Worm (Caenorhabditis elegans) whole organism, young adult: Measurements from ENCODE around the gene col-79.

Experiments
- B0035.1 ChIP-seq: sonication (generic microtip); optimal IDR thresholded peaks from 2 replicates; lab custom pipeline; 2016; ENCODE audit warnings: missing genetic modification characterization, mild to moderate bottlenecking, missing compliant biosample characterization, missing genotype, missing genetic modification reagents
- B0261.1 ChIP-seq: sonication (generic microtip); optimal IDR thresholded peaks from 2 replicates; lab custom pipeline; 2016; ENCODE audit warnings: mild to moderate bottlenecking, missing genetic modification characterization, moderate library complexity, missing compliant biosample characterization
- B0336.3 ChIP-seq: fragments of 200-800 bp; sonication (Bioruptor generic); IDR thresholded peaks from 2 replicates; pipeline ENCODE4 v1.3.6; 2022; ENCODE audit warnings: missing genetic modification characterization, missing compliant biosample characterization
- C06A6.2 ChIP-seq: fragments of 200-800 bp; sonication (Bioruptor generic); conservative IDR thresholded peaks from 2 replicates; pipeline ENCODE4 v1.3.6; 2022; ENCODE audit warnings: missing genetic modification characterization, missing compliant biosample characterization
- F22D6.2 ChIP-seq: sonication (generic microtip); optimal IDR thresholded peaks from 2 replicates; lab custom pipeline; 2016; ENCODE audit warnings: mild to moderate bottlenecking, missing genetic modification characterization, missing compliant biosample characterization
- F33H1.4 ChIP-seq: fragments of 200-800 bp; sonication (Bioruptor generic); IDR thresholded peaks from 2 replicates; pipeline ENCODE4 v1.3.6; 2022; ENCODE audit warnings: missing genetic modification reagents, missing genetic modification characterization, missing compliant biosample characterization
- F39B2.1 ChIP-seq: fragments of 200-800 bp; sonication (Bioruptor generic); IDR thresholded peaks from 2 replicates; pipeline ENCODE4 v1.3.6; 2022; ENCODE audit warnings: missing genetic modification reagents, missing genetic modification characterization, missing compliant biosample characterization
- F57C9.4 ChIP-seq: sonication (generic microtip); optimal IDR thresholded peaks from 2 replicates; lab custom pipeline; 2017; ENCODE audit warnings: mild to moderate bottlenecking, missing genetic modification characterization, missing compliant biosample characterization
- Y53F4B.3 ChIP-seq: fragments of 200-800 bp; sonication (Bioruptor generic); IDR thresholded peaks from 2 replicates; pipeline ENCODE4 v1.3.6; 2022; ENCODE audit warnings: missing genetic modification reagents, missing genetic modification characterization, missing compliant biosample characterization
- atf-7 ChIP-seq: sonication (generic microtip); optimal IDR thresholded peaks from 2 replicates; lab custom pipeline; 2017; ENCODE audit warnings: mild to moderate bottlenecking, missing genetic modification characterization, missing compliant biosample characterization
- athp-1 ChIP-seq: sonication (generic microtip); optimal IDR thresholded peaks from 2 replicates; lab custom pipeline; 2017; ENCODE audit warnings: mild to moderate bottlenecking, missing genetic modification characterization, missing compliant biosample characterization
- bed-2 ChIP-seq: fragments of 200-800 bp; sonication (Bioruptor generic); IDR thresholded peaks from 2 replicates; pipeline ENCODE4 v1.3.6; 2022; ENCODE audit warnings: missing genetic modification reagents, missing genetic modification characterization, missing compliant biosample characterization
- ccch-3 ChIP-seq: fragments of 200-800 bp; sonication (Bioruptor generic); optimal IDR thresholded peaks from 2 replicates; lab custom pipeline; 2018; ENCODE audit warnings: mild to moderate bottlenecking, missing genetic modification characterization, missing compliant biosample characterization
- cebp-1 ChIP-seq, 2 experiments: fragments of 200-800 bp in 1 of 2; sonication (Bioruptor generic) in 1 of 2; sonication (generic microtip) in 1 of 2; IDR thresholded peaks in 1 of 2; optimal IDR thresholded peaks in 1 of 2; 2 replicates each; pipeline versions ENCODE4 v1.3.6 to Lab custom; 2017 to 2022; ENCODE audit warnings: missing compliant biosample characterization in 2 of 2, missing genetic modification characterization in 2 of 2, mild to moderate bottlenecking in 1 of 2, missing genetic modification reagents in 1 of 2, moderate library complexity in 1 of 2
- ceh-27 ChIP-seq: fragments of 200-800 bp; sonication (Bioruptor generic); optimal IDR thresholded peaks from 2 replicates; lab custom pipeline; 2018; ENCODE audit warnings: mild to moderate bottlenecking, missing genetic modification characterization, moderate library complexity, missing compliant biosample characterization
- dox-1 ChIP-seq: fragments of 200-800 bp; sonication (Bioruptor generic); IDR thresholded peaks from 2 replicates; pipeline ENCODE4 v1.3.6; 2022; ENCODE audit warnings: missing genetic modification reagents, missing genetic modification characterization, missing compliant biosample characterization
- dpff-1 ChIP-seq: sonication (generic microtip); optimal IDR thresholded peaks from 2 replicates; lab custom pipeline; 2017; ENCODE audit warnings: mild to moderate bottlenecking, missing genetic modification characterization, missing compliant biosample characterization
- egrh-3 ChIP-seq: fragments of 200-800 bp; sonication (Bioruptor generic); IDR thresholded peaks from 2 replicates; pipeline ENCODE4 v1.3.6; 2022; ENCODE audit warnings: missing genetic modification reagents, missing genetic modification characterization, missing compliant biosample characterization
- fkh-3 ChIP-seq: sonication (generic microtip); optimal IDR thresholded peaks from 2 replicates; lab custom pipeline; 2016; ENCODE audit warnings: mild to moderate bottlenecking, missing genetic modification characterization, missing compliant biosample characterization
- hrde-1 ChIP-seq: sonication (generic microtip); optimal IDR thresholded peaks from 2 replicates; lab custom pipeline; 2016; ENCODE audit warnings: missing genetic modification characterization, mild to moderate bottlenecking, missing compliant biosample characterization, moderate library complexity, missing genotype, missing genetic modification reagents, borderline replicate concordance
- hsf-1 ChIP-seq: fragments of 200-800 bp; sonication (Bioruptor generic); IDR thresholded peaks from 2 replicates; pipeline ENCODE4 v1.3.6; 2022; ENCODE audit warnings: missing genetic modification reagents, missing genetic modification characterization, missing compliant biosample characterization
- lag-1 ChIP-seq: fragments of 200-800 bp; sonication (Bioruptor generic); IDR thresholded peaks from 2 replicates; pipeline ENCODE4 v1.3.6; 2022; ENCODE audit warnings: missing genetic modification reagents, missing genetic modification characterization, missing compliant biosample characterization
- lin-26 ChIP-seq: fragments of 200-800 bp; sonication (Bioruptor generic); IDR thresholded peaks from 2 replicates; pipeline ENCODE4 v1.3.6; 2022; ENCODE audit warnings: missing genetic modification reagents, missing genetic modification characterization, missing compliant biosample characterization
- lin-40 ChIP-seq: sonication (generic microtip); optimal IDR thresholded peaks from 2 replicates; lab custom pipeline; 2016; ENCODE audit warnings: missing genetic modification characterization, mild to moderate bottlenecking, missing compliant biosample characterization, missing genotype, missing genetic modification reagents
- madf-10 ChIP-seq: sonication (generic microtip); optimal IDR thresholded peaks from 2 replicates; lab custom pipeline; 2016; ENCODE audit warnings: mild to moderate bottlenecking, missing genetic modification characterization, missing compliant biosample characterization
- madf-6 ChIP-seq: fragments of 200-800 bp; sonication (Bioruptor generic); IDR thresholded peaks from 2 replicates; pipeline ENCODE4 v1.3.6; 2022; ENCODE audit warnings: missing genetic modification reagents, missing genetic modification characterization, missing compliant biosample characterization
- nhr-27 ChIP-seq: fragments of 200-800 bp; sonication (Bioruptor generic); optimal IDR thresholded peaks from 2 replicates; lab custom pipeline; 2018; ENCODE audit warnings: mild to moderate bottlenecking, missing genetic modification characterization, moderate library complexity, missing compliant biosample characterization
- nhr-90 ChIP-seq: sonication (generic microtip); optimal IDR thresholded peaks from 2 replicates; lab custom pipeline; 2016; ENCODE audit warnings: missing genotype, mild to moderate bottlenecking, missing genetic modification characterization, missing compliant biosample characterization
- pbrm-1 ChIP-seq: fragments of 200-800 bp; sonication (Bioruptor generic); IDR thresholded peaks from 2 replicates; pipeline ENCODE4 v1.3.6; 2022; ENCODE audit warnings: missing genetic modification reagents, missing genetic modification characterization, missing compliant biosample characterization
- rec-8 ChIP-seq, 2 experiments: sonication (generic microtip); optimal IDR thresholded peaks; 2 replicates each; lab custom pipeline; 2016; ENCODE audit warnings: mild to moderate bottlenecking in 2 of 2, missing genetic modification characterization in 2 of 2, missing genetic modification reagents in 2 of 2, missing genotype in 2 of 2, missing biosample characterization in 1 of 2, missing compliant biosample characterization in 1 of 2, moderate library complexity in 1 of 2
- snpc-1.3 ChIP-seq: sonication (generic microtip); optimal IDR thresholded peaks from 2 replicates; lab custom pipeline; 2017; ENCODE audit warnings: missing genetic modification characterization, mild to moderate bottlenecking, missing compliant biosample characterization, antibody characterized with exemption, moderate library complexity, missing genotype, missing genetic modification reagents; ENCODE audit not compliant: insufficient read depth
- snpc-4 ChIP-seq, 5 experiments: fragments of 150-350 bp in 1 of 5; sonication (generic microtip) in 4 of 5; optimal IDR thresholded peaks; 2 replicates each; lab custom pipeline; 2014 to 2018; ENCODE audit warnings: missing genetic modification characterization in 5 of 5, missing biosample characterization in 3 of 5, antibody characterized with exemption in 2 of 5, mild to moderate bottlenecking in 2 of 5, missing compliant biosample characterization in 2 of 5, missing genotype in 2 of 5, moderate library complexity in 2 of 5, missing genetic modification reagents in 1 of 5
- tlf-1 ChIP-seq: fragments of 200-800 bp; sonication (Bioruptor generic); optimal IDR thresholded peaks from 2 replicates; lab custom pipeline; 2018; ENCODE audit warnings: mild to moderate bottlenecking, missing genetic modification characterization, missing compliant biosample characterization
- unc-130 ChIP-seq: sonication (generic microtip); optimal IDR thresholded peaks from 2 replicates; lab custom pipeline; 2016; ENCODE audit warnings: missing genetic modification reagents, missing genetic modification characterization, missing compliant biosample characterization
- zfh-2 ChIP-seq: fragments of 200-800 bp; sonication (Bioruptor generic); conservative IDR thresholded peaks from 2 replicates; pipeline ENCODE4 v1.3.6; 2022; ENCODE audit warnings: missing genetic modification reagents, missing genetic modification characterization, missing compliant biosample characterization
- ztf-18 ChIP-seq: sonication (generic microtip); optimal IDR thresholded peaks from 2 replicates; lab custom pipeline; 2016; ENCODE audit warnings: missing genotype, mild to moderate bottlenecking, missing genetic modification characterization, missing compliant biosample characterization
- ztf-26 ChIP-seq: sonication (generic microtip); optimal IDR thresholded peaks from 2 replicates; lab custom pipeline; 2017; ENCODE audit warnings: missing genetic modification characterization, missing compliant biosample characterization
- ztf-6 ChIP-seq: fragments of 200-800 bp; sonication (Bioruptor generic); IDR thresholded peaks from 2 replicates; pipeline ENCODE4 v1.3.6; 2022; ENCODE audit warnings: missing genetic modification reagents, missing genetic modification characterization, missing compliant biosample characterization

The col-79 gene

ce11 chrII:10707439-10708096, 4.2 kb downstream of the col-79 start:
- TF ChIP-seq nhr-27 (tag; lab: Kevin White, UChicago) = no peak
- no peak for TF ChIP-seq F33H1.4 (GFP tag; lab: Robert Waterston, UW)
- TF ChIP-seq F39B2.1 (GFP tag; lab: Robert Waterston, UW) = no peak
- TF ChIP-seq rec-8 (tag; optimal IDR thresholded peaks at IDR 0.05; lab: Kevin White, UChicago) = no peak
- TF ChIP-seq bed-2 = no peak
- TF ChIP-seq F22D6.2 (tag; lab: Kevin White, UChicago) = no peak
- no peak for TF ChIP-seq lag-1
- no peak for TF ChIP-seq atf-7
- no peak for TF ChIP-seq athp-1 (tag; lab: Kevin White, UChicago)
- peak; percentile 4 for TF ChIP-seq ztf-18 (tag; lab: Kevin White, UChicago)
- TF ChIP-seq fkh-3 (tag; lab: Kevin White, UChicago) = no peak
- TF ChIP-seq B0261.1 = no peak
- no peak for TF ChIP-seq Y53F4B.3 (GFP tag; lab: Robert Waterston, UW)
- TF ChIP-seq egrh-3 = peak; percentile 91
- peak; percentile 88 for TF ChIP-seq zfh-2
- no peak for TF ChIP-seq madf-6 (GFP tag; lab: Robert Waterston, UW)
- no peak for TF ChIP-seq F57C9.4 (tag; lab: Kevin White, UChicago)
- no peak for TF ChIP-seq C06A6.2 (GFP tag; lab: Robert Waterston, UW)
- peak; percentile 85 for TF ChIP-seq lin-26
- TF ChIP-seq ztf-26 (tag; lab: Kevin White, UChicago) = peak; percentile 90
- TF ChIP-seq dox-1 = 0 out of 2 replicates have a peak, but pooled peaks have one; percentile 17
- peak; percentile 62 for TF ChIP-seq lin-40 (tag; lab: Kevin White, UChicago)
- no peak for TF ChIP-seq unc-130 (GFP tag; lab: Kevin White, UChicago)
- TF ChIP-seq cebp-1 (GFP tag; IDR thresholded peaks at IDR 0.05; lab: Robert Waterston, UW) = no peak
- TF ChIP-seq cebp-1 (tag; optimal IDR thresholded peaks at IDR 0.05; lab: Kevin White, UChicago) = no peak
- TF ChIP-seq snpc-1.3 (tag; lab: Kevin White, UChicago) = no peak
- peak; percentile 8; the same call in 1 of the 2 replicates for TF ChIP-seq B0336.3
- no peak for TF ChIP-seq ceh-27 (GFP tag; lab: Kevin White, UChicago)
- no peak for TF ChIP-seq dpff-1 (tag; lab: Kevin White, UChicago)
- TF ChIP-seq ztf-6 = no peak
- no peak for TF ChIP-seq nhr-90 (tag; lab: Kevin White, UChicago)
- TF ChIP-seq snpc-4 (GFP tag; optimal IDR thresholded peaks at IDR 0.05; lab: Kevin White, UChicago) = no peak
- no peak for TF ChIP-seq snpc-4 (tag; optimal IDR thresholded peaks at IDR 0.05; lab: Kevin White, UChicago)
- no peak for TF ChIP-seq hsf-1 (GFP tag; lab: Robert Waterston, UW)
- TF ChIP-seq pbrm-1 (GFP tag; lab: Robert Waterston, UW) = no peak
- TF ChIP-seq hrde-1 (tag; lab: Kevin White, UChicago) = no peak
- TF ChIP-seq B0035.1 (tag; lab: Kevin White, UChicago) = no peak
- no peak for TF ChIP-seq madf-10
- TF ChIP-seq, all 124 proteins: peak for 8

DNA sequence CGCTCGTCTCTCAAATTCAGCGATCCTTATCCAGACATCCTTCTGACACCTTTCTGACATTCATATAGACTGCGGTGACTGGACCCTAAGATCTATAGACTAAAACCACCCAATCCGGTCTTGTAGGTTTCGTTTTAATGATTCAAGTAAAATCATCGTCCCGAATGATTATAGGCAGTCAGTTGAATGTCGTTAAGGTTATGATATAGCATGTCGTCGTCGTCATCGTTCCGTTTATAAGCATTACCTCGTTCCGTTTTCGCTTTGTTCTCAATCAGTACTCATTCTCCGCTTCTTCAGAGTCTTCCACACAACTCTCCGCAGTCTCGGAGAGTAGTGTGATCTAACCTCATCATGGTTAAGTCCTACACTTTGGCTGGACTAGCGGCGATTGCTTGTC, 5.2 kb downstream of the col-79 start, which contains the start of gene bli-1:
bli-1 (plus strand) TSS at position 301 of the 400 bp plus-strand sequence.
- TF ChIP-seq nhr-90 (tag; lab: Kevin White, UChicago) (no peak), ccch-3 (no peak), tlf-1 (GFP tag; lab: Kevin White, UChicago) (no peak), hsf-1 (GFP tag; lab: Robert Waterston, UW) (no peak)
